Worm (Caenorhabditis elegans) whole organism, L3 larva: Measurements from ENCODE around the gene adm-4.

Source experiments
- R02D3.7 ChIP-seq: fragments of 150-350 bp; optimal IDR thresholded peaks from 2 replicates; lab custom pipeline; 2014; ENCODE audit warnings: missing biosample characterization, missing genetic modification characterization
- ZK546.5 ChIP-seq: sonication (generic microtip); optimal IDR thresholded peaks from 2 replicates; lab custom pipeline; 2017; ENCODE audit warnings: missing biosample characterization, missing genetic modification characterization
- aly-2 ChIP-seq: fragments of 150-350 bp; optimal IDR thresholded peaks from 2 replicates; lab custom pipeline; 2014; ENCODE audit warnings: missing biosample characterization, missing genetic modification characterization
- ama-1 ChIP-seq: fragments of 150-350 bp; optimal IDR thresholded peaks from 2 replicates; lab custom pipeline; 2018
- ceh-16 ChIP-seq: sonication (generic microtip); optimal IDR thresholded peaks from 2 replicates; lab custom pipeline; 2017; ENCODE audit warnings: missing biosample characterization, missing genetic modification characterization
- ceh-28 ChIP-seq: fragments of 150-350 bp; optimal IDR thresholded peaks from 2 replicates; lab custom pipeline; 2014; ENCODE audit warnings: missing biosample characterization, missing genetic modification reagents, missing genetic modification characterization
- ceh-82 ChIP-seq: fragments of 150-350 bp; optimal IDR thresholded peaks from 2 replicates; lab custom pipeline; 2014; ENCODE audit warnings: missing biosample characterization, missing genetic modification characterization
- ceh-9 ChIP-seq: sonication (generic microtip); optimal IDR thresholded peaks from 2 replicates; lab custom pipeline; 2018; ENCODE audit warnings: missing biosample characterization, missing genetic modification characterization
- daf-12 ChIP-seq: fragments of 150-350 bp; optimal IDR thresholded peaks from 2 replicates; lab custom pipeline; 2014; ENCODE audit warnings: missing biosample characterization, missing genetic modification reagents, missing genetic modification characterization
- egl-27 ChIP-seq: sonication (generic microtip); optimal IDR thresholded peaks from 4 replicates; lab custom pipeline; 2017; ENCODE audit warnings: missing biosample characterization, missing genetic modification reagents, missing genetic modification characterization
- egl-5 ChIP-seq: fragments of 150-350 bp; optimal IDR thresholded peaks from 2 replicates; lab custom pipeline; 2017; ENCODE audit warnings: missing biosample characterization, missing genetic modification reagents, missing genetic modification characterization, inconsistent platforms
- elt-1 ChIP-seq: fragments of 150-350 bp; optimal IDR thresholded peaks from 2 replicates; lab custom pipeline; 2014; ENCODE audit warnings: missing biosample characterization, missing genetic modification characterization
- elt-2 ChIP-seq: sonication (generic microtip); optimal IDR thresholded peaks from 2 replicates; lab custom pipeline; 2016; ENCODE audit warnings: missing genetic modification reagents, mild to moderate bottlenecking, missing genetic modification characterization, missing compliant biosample characterization
- elt-3 ChIP-seq, 3 experiments: fragments of 150-350 bp in 1 of 3; sonication (generic microtip) in 2 of 3; optimal IDR thresholded peaks; 2 replicates in 2 of 3; 4 replicates in 1 of 3; lab custom pipeline; 2014 to 2017; ENCODE audit warnings: missing biosample characterization in 3 of 3, missing genetic modification characterization in 3 of 3
- eor-1 ChIP-seq, 2 experiments: fragments of 150-350 bp; optimal IDR thresholded peaks; 2 replicates each; lab custom pipeline; 2014 to 2018; ENCODE audit warnings: missing biosample characterization in 2 of 2, missing genetic modification characterization in 2 of 2
- fkh-10 ChIP-seq: sonication (generic microtip); optimal IDR thresholded peaks from 2 replicates; lab custom pipeline; 2017; ENCODE audit warnings: missing biosample characterization, missing genetic modification reagents, missing genetic modification characterization
- hmg-11 ChIP-seq: sonication (generic microtip); optimal IDR thresholded peaks from 2 replicates; lab custom pipeline; 2016; ENCODE audit warnings: missing genetic modification characterization, missing compliant biosample characterization
- jun-1 ChIP-seq: fragments of 150-350 bp; optimal IDR thresholded peaks from 2 replicates; lab custom pipeline; 2014; ENCODE audit warnings: missing biosample characterization, missing genetic modification reagents, missing genetic modification characterization
- lin-39 ChIP-seq: fragments of 150-350 bp; optimal IDR thresholded peaks from 2 replicates; lab custom pipeline; 2018; ENCODE audit warnings: missing biosample characterization, missing genetic modification reagents, missing genetic modification characterization
- lsy-12 ChIP-seq: sonication (generic microtip); optimal IDR thresholded peaks from 2 replicates; lab custom pipeline; 2016; ENCODE audit warnings: mild to moderate bottlenecking, missing genetic modification characterization, missing compliant biosample characterization
- mdl-1 ChIP-seq: fragments of 150-350 bp; optimal IDR thresholded peaks from 2 replicates; lab custom pipeline; 2014; ENCODE audit warnings: missing biosample characterization, missing genetic modification characterization
- nfya-1 ChIP-seq: sonication (generic microtip); optimal IDR thresholded peaks from 2 replicates; lab custom pipeline; 2017; ENCODE audit warnings: missing genetic modification characterization, mild to moderate bottlenecking, missing compliant biosample characterization, antibody characterized with exemption, moderate library complexity; ENCODE audit not compliant: insufficient read depth
- nhr-12 ChIP-seq: fragments of 150-350 bp; optimal IDR thresholded peaks from 2 replicates; lab custom pipeline; 2014; ENCODE audit warnings: missing biosample characterization, missing genetic modification characterization
- nhr-23 ChIP-seq: fragments of 150-350 bp; optimal IDR thresholded peaks from 2 replicates; lab custom pipeline; 2014; ENCODE audit warnings: missing biosample characterization, missing genetic modification reagents, missing genetic modification characterization
- nhr-237 ChIP-seq: fragments of 150-350 bp; optimal IDR thresholded peaks from 2 replicates; lab custom pipeline; 2014; ENCODE audit warnings: missing biosample characterization, missing genetic modification characterization
- nhr-25 ChIP-seq: sonication (generic microtip); optimal IDR thresholded peaks from 2 replicates; lab custom pipeline; 2017; ENCODE audit warnings: missing biosample characterization, missing genetic modification characterization
- nhr-28 ChIP-seq: fragments of 150-350 bp; optimal IDR thresholded peaks from 2 replicates; lab custom pipeline; 2014; ENCODE audit warnings: missing biosample characterization, missing genetic modification characterization
- nhr-43 ChIP-seq: sonication (generic microtip); optimal IDR thresholded peaks from 2 replicates; lab custom pipeline; 2016; ENCODE audit warnings: mild to moderate bottlenecking, missing genetic modification characterization, missing compliant biosample characterization; ENCODE audit not compliant: poor library complexity, severe bottlenecking
- nhr-67 ChIP-seq: fragments of 150-350 bp; optimal IDR thresholded peaks from 2 replicates; lab custom pipeline; 2014; ENCODE audit warnings: missing biosample characterization, missing genetic modification characterization
- pha-4 ChIP-seq: fragments of 150-350 bp; optimal IDR thresholded peaks from 2 replicates; lab custom pipeline; 2014; ENCODE audit warnings: missing biosample characterization, missing genetic modification reagents, missing genetic modification characterization
- pqm-1 ChIP-seq: fragments of 150-350 bp; optimal IDR thresholded peaks from 2 replicates; lab custom pipeline; 2017; ENCODE audit warnings: missing biosample characterization, missing genetic modification characterization, inconsistent platforms
- skn-1 ChIP-seq: fragments of 150-350 bp; optimal IDR thresholded peaks from 2 replicates; lab custom pipeline; 2014; ENCODE audit warnings: missing biosample characterization, missing genetic modification characterization
- tbx-2 ChIP-seq: sonication (generic microtip); optimal IDR thresholded peaks from 2 replicates; lab custom pipeline; 2016; ENCODE audit warnings: mild to moderate bottlenecking, missing genetic modification characterization, missing compliant biosample characterization
- unc-39 ChIP-seq: sonication (generic microtip); optimal IDR thresholded peaks from 4 replicates; lab custom pipeline; 2017; ENCODE audit warnings: missing biosample characterization, missing genetic modification characterization
- unc-62 ChIP-seq: fragments of 150-350 bp; sonication (generic microtip); optimal IDR thresholded peaks from 4 replicates; lab custom pipeline; 2014; ENCODE audit warnings: missing biosample characterization, missing genetic modification reagents, missing genetic modification characterization
- zag-1 ChIP-seq: fragments of 150-350 bp; optimal IDR thresholded peaks from 2 replicates; lab custom pipeline; 2014; ENCODE audit warnings: missing biosample characterization, missing genetic modification characterization
- ztf-11 ChIP-seq: fragments of 150-350 bp; optimal IDR thresholded peaks from 2 replicates; lab custom pipeline; 2014; ENCODE audit warnings: missing biosample characterization, missing genetic modification characterization

Gene adm-4

ce11 chrX:7838582-7838981 lies 40.5 kb upstream of the adm-4 start, which contains the start of gene nlp-101:
Gene nlp-101 (plus strand): TSS chrX:7838882.
- TF ChIP-seq unc-62 (GFP tag; lab: Kevin White, UChicago) (no peak), pqm-1 (tag; lab: Kevin White, UChicago) (no peak), R02D3.7 (tag; lab: Kevin White, UChicago) (no peak), elt-3 (tag; optimal IDR thresholded peaks at IDR 0.05; lab: Kevin White, UChicago) (no peak), nhr-23 (no peak), fkh-10 (GFP tag; lab: Kevin White, UChicago) (no peak), ceh-9 (no peak), nhr-67 (no peak), nhr-237 (tag; lab: Kevin White, UChicago) (no peak), elt-1 (tag; lab: Kevin White, UChicago) (no peak), lin-39 (tag; lab: Kevin White, UChicago) (no peak), daf-12 (tag; lab: Kevin White, UChicago) (no peak), nhr-25 (tag; lab: Kevin White, UChicago) (no peak), skn-1 (tag; lab: Kevin White, UChicago) (no peak), ceh-28 (no peak), ZK546.5 (tag; lab: Kevin White, UChicago) (no peak), nfya-1 (no peak)

ce11 chrX:7834117-7834516 lies 36.0 kb upstream of the adm-4 start, which contains the start of gene sul-3:
Gene sul-3 (minus strand): TSS chrX:7834217.
- no peak for TF ChIP-seq eor-1 (tag; optimal IDR thresholded peaks at IDR 0.05; lab: Kevin White, UChicago)
- no peak for TF ChIP-seq pha-4 (tag; lab: Kevin White, UChicago)
- TF ChIP-seq zag-1, result no peak

- TF ChIP-seq lsy-12 (tag; lab: Kevin White, UChicago) (no peak), pha-4 (tag; lab: Kevin White, UChicago) (peak; percentile 62), nhr-28 (tag; lab: Kevin White, UChicago) (no peak), ceh-16 (tag; lab: Kevin White, UChicago) (no peak), ceh-28 (no peak), pqm-1 (tag; lab: Kevin White, UChicago) (peak; percentile 8), nhr-25 (tag; lab: Kevin White, UChicago) (no peak)
These were observed 29.9 kb upstream of the adm-4 start for ce11 chrX:7827989-7828388.

DNA sequence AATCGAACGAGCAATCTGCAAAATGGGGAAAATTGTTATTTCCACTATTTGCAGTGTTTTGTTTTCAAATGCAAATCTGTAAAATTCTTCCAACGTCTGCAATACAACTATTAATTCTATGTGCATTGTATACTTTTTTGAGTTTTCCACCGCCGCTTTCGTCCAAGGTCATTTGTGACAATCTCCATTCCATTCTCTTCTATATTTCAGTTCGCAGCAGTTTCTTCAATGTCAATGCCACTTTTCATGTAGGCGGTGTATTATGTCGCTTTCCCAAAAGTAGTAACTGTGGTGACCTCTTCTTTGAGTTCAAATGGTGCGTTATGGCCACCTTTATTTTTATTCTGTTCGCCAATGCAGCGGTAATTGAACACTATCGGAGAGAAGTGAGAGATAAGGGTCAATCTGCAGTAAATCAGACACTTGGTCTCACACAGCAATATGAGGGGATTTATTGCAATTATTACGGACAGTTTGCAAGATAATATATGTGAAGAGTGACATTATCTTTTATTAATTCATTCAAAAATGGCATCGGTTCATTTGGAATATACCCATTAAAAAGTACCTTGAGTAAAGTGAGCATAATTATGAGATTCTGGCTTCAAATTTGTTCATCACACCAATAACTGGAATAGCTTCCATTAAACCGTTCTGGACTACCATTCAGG lies 28.6 kb upstream of the adm-4 start:
- TF ChIP-seq nhr-237 (tag; lab: Kevin White, UChicago) (no peak), nhr-67 (no peak), elt-2 (tag; lab: Kevin White, UChicago) (no peak), nhr-23 (peak; percentile 30), nhr-25 (tag; lab: Kevin White, UChicago) (peak; percentile 58)

- TF ChIP-seq ceh-28 (peak; percentile 84), mdl-1 (tag; lab: Kevin White, UChicago) (no peak), egl-5 (peak; percentile 18), ceh-82 (tag; lab: Kevin White, UChicago) (no peak), ceh-16 (tag; lab: Kevin White, UChicago) (no peak), nhr-43 (tag; lab: Kevin White, UChicago) (peak; percentile 31), ztf-11 (tag; lab: Kevin White, UChicago) (no peak), nfya-1 (peak; percentile 56), nhr-23 (peak; percentile 53), tbx-2 (tag; lab: Kevin White, UChicago) (peak; percentile 7), pha-4 (tag; lab: Kevin White, UChicago) (peak; percentile 70), elt-1 (tag; lab: Kevin White, UChicago) (peak; percentile 91), nhr-237 (tag; lab: Kevin White, UChicago) (no peak), lsy-12 (tag; lab: Kevin White, UChicago) (peak; percentile 26), ama-1 (lab: Kevin White, UChicago) (peak; percentile 77), unc-39 (tag; lab: Kevin White, UChicago) (no peak), aly-2 (no peak), hmg-11 (tag; lab: Kevin White, UChicago) (peak; percentile 4), nhr-25 (tag; lab: Kevin White, UChicago) (peak; percentile 84), egl-27 (tag; lab: Kevin White, UChicago) (no peak), nhr-12 (tag; lab: Kevin White, UChicago) (peak; percentile 13), elt-3 (tag; optimal IDR thresholded peaks at IDR 0.05; lab: Kevin White, UChicago) (peak in 2 of 3 experiments; percentile 50 to 58), elt-2 (tag; lab: Kevin White, UChicago) (peak; percentile 50), lin-39 (tag; lab: Kevin White, UChicago) (peak; percentile 26), jun-1 (tag; lab: Kevin White, UChicago) (peak; percentile 41)
These were observed 27.6 kb upstream of the adm-4 start for ce11 chrX:7825707-7826106.
